Fruit fly (Drosophila melanogaster) whole organism, embryonic: ENCODE data around the gene hiro.
A peak's percentile ranks its signal among the peaks of the same experiment; 100 is the strongest.

ENCODE experiments used
- Bdp1 ChIP-seq: fragments of 200-800 bp; sonication (Bioruptor generic); optimal IDR thresholded peaks from 3 replicates; lab custom pipeline; 2016; ENCODE audit warnings: missing biosample characterization, missing genetic modification characterization
- CG10267 ChIP-seq: fragments of 200-800 bp; sonication (Bioruptor generic); optimal IDR thresholded peaks from 2 replicates; lab custom pipeline; 2018; ENCODE audit warnings: missing biosample characterization, mild to moderate bottlenecking, missing genetic modification characterization, moderate library complexity
- CG10565 ChIP-seq: fragments of 200-800 bp; sonication (Bioruptor generic); optimal IDR thresholded peaks from 3 replicates; lab custom pipeline; 2016; ENCODE audit warnings: missing biosample characterization, mild to moderate bottlenecking, missing genetic modification characterization
- CG11504 ChIP-seq: fragments of 200-800 bp; sonication (Bioruptor generic); optimal IDR thresholded peaks from 3 replicates; lab custom pipeline; 2019; ENCODE audit warnings: missing biosample characterization, mild to moderate bottlenecking, missing genetic modification characterization, moderate library complexity
- CG13287 ChIP-seq: fragments of 200-800 bp; sonication (Bioruptor generic); IDR thresholded peaks from 2 replicates; pipeline ENCODE4 v1.3.6; 2022; ENCODE audit warnings: missing biosample characterization, missing genetic modification characterization; ENCODE audit not compliant: partially characterized antibody
- CG14965 ChIP-seq: fragments of 200-800 bp; sonication (Bioruptor generic); optimal IDR thresholded peaks from 2 replicates; lab custom pipeline; 2016; ENCODE audit warnings: missing biosample characterization, missing genetic modification characterization, borderline replicate concordance
- CG16863 ChIP-seq: fragments of 200-800 bp; sonication (Bioruptor generic); optimal IDR thresholded peaks from 3 replicates; lab custom pipeline; 2016; ENCODE audit warnings: missing biosample characterization, missing genetic modification characterization
- CG17186 ChIP-seq: fragments of 200-800 bp; sonication (Bioruptor generic); optimal IDR thresholded peaks from 3 replicates; lab custom pipeline; 2017; ENCODE audit warnings: missing biosample characterization, missing genetic modification reagents, missing genetic modification characterization
- CG17568 ChIP-seq: fragments of 200-800 bp; sonication (Bioruptor generic); optimal IDR thresholded peaks from 2 replicates; lab custom pipeline; 2018; ENCODE audit warnings: missing biosample characterization, mild to moderate bottlenecking, missing genetic modification characterization, moderate library complexity
- CG17829 ChIP-seq: fragments of 200-800 bp; optimal IDR thresholded peaks from 2 replicates; lab custom pipeline; 2019; ENCODE audit warnings: missing biosample characterization, mild to moderate bottlenecking, missing genetic modification characterization, moderate library complexity
- CG31365 ChIP-seq: fragments of 200-800 bp; sonication (Bioruptor generic); optimal IDR thresholded peaks from 2 replicates; lab custom pipeline; 2018; ENCODE audit warnings: missing biosample characterization, mild to moderate bottlenecking, missing genetic modification characterization
- CG31441 ChIP-seq: fragments of 200-800 bp; sonication (Bioruptor generic); IDR thresholded peaks from 2 replicates; pipeline ENCODE4 v1.3.6; 2022; ENCODE audit warnings: missing biosample characterization, missing genetic modification characterization
- CG3407 ChIP-seq: fragments of 200-800 bp; sonication (Bioruptor generic); optimal IDR thresholded peaks from 2 replicates; lab custom pipeline; 2018; ENCODE audit warnings: missing biosample characterization, mild to moderate bottlenecking, missing genetic modification characterization
- CG6854 ChIP-seq: fragments of 200-800 bp; sonication (Bioruptor generic); optimal IDR thresholded peaks from 3 replicates; lab custom pipeline; 2017; ENCODE audit warnings: missing biosample characterization, mild to moderate bottlenecking, missing genetic modification characterization
- CoRest ChIP-seq: fragments of 200-800 bp; sonication (Bioruptor generic); optimal IDR thresholded peaks from 3 replicates; lab custom pipeline; 2018; ENCODE audit warnings: missing biosample characterization, mild to moderate bottlenecking, missing genetic modification characterization, moderate library complexity
- H15 ChIP-seq: fragments of 200-800 bp; sonication (Bioruptor generic); IDR thresholded peaks from 3 replicates; pipeline ENCODE4 v1.3.6; 2022; ENCODE audit warnings: missing biosample characterization, missing genetic modification characterization
- Hmx ChIP-seq: fragments of 200-800 bp; sonication (Bioruptor generic); optimal IDR thresholded peaks from 2 replicates; lab custom pipeline; 2016; ENCODE audit warnings: missing biosample characterization, missing genetic modification characterization
- Lhr ChIP-seq: fragments of 200-800 bp; sonication (Bioruptor generic); optimal IDR thresholded peaks from 3 replicates; lab custom pipeline; 2017; ENCODE audit warnings: mild to moderate bottlenecking, missing biosample characterization, missing genetic modification reagents, missing genetic modification characterization
- Ravus ChIP-seq: fragments of 200-800 bp; sonication (Bioruptor generic); IDR thresholded peaks from 2 replicates; pipeline ENCODE4 v1.3.6; 2022; ENCODE audit warnings: missing biosample characterization, missing genetic modification characterization
- TFAM ChIP-seq: fragments of 200-800 bp; sonication (Bioruptor generic); optimal IDR thresholded peaks from 2 replicates; lab custom pipeline; 2017; ENCODE audit warnings: missing biosample characterization, missing genetic modification characterization, inconsistent platforms
- cas ChIP-seq: fragments of 200-800 bp; sonication (Bioruptor generic); IDR thresholded peaks from 2 replicates; pipeline ENCODE4 v1.3.6; 2022; ENCODE audit warnings: missing biosample characterization, missing genetic modification characterization
- cato ChIP-seq: fragments of 200-800 bp; sonication (Bioruptor generic); optimal IDR thresholded peaks from 2 replicates; lab custom pipeline; 2016; ENCODE audit warnings: missing biosample characterization, missing genetic modification characterization, borderline replicate concordance
- cg ChIP-seq: fragments of 200-800 bp; sonication (Bioruptor generic); optimal IDR thresholded peaks from 3 replicates; lab custom pipeline; 2019; ENCODE audit warnings: missing biosample characterization, mild to moderate bottlenecking, missing genetic modification characterization, moderate library complexity
- chif ChIP-seq, 2 experiments: fragments of 200-800 bp; sonication (Bioruptor generic); optimal IDR thresholded peaks; 3 replicates each; lab custom pipeline; 2016; ENCODE audit warnings: missing biosample characterization in 2 of 2, missing genetic modification characterization in 2 of 2
- ci ChIP-seq: fragments of 200-800 bp; sonication (Bioruptor generic); IDR thresholded peaks from 3 replicates; pipeline ENCODE4 v1.3.6; 2022; ENCODE audit warnings: missing biosample characterization, missing genetic modification characterization
- croc ChIP-seq: fragments of 200-800 bp; sonication (Bioruptor generic); conservative IDR thresholded peaks from 3 replicates; pipeline ENCODE4 v1.3.6; 2022; ENCODE audit warnings: missing biosample characterization, missing genetic modification characterization
- cwo ChIP-seq: fragments of 200-800 bp; sonication (Bioruptor generic); optimal IDR thresholded peaks from 3 replicates; lab custom pipeline; 2017; ENCODE audit warnings: missing biosample characterization, missing genetic modification characterization, mild to moderate bottlenecking, moderate library complexity, missing genetic modification reagents
- dm ChIP-seq: fragments of 200-800 bp; sonication (Bioruptor generic); optimal IDR thresholded peaks from 3 replicates; lab custom pipeline; 2016; ENCODE audit warnings: missing biosample characterization, missing genetic modification characterization
- dysf ChIP-seq: fragments of 200-800 bp; sonication (Bioruptor generic); IDR thresholded peaks from 3 replicates; pipeline ENCODE4 v1.3.6; 2022; ENCODE audit warnings: missing biosample characterization, missing genetic modification characterization
- ftz-f1 ChIP-seq: fragments of 200-800 bp; sonication (Bioruptor generic); optimal IDR thresholded peaks from 2 replicates; lab custom pipeline; 2016; ENCODE audit warnings: missing biosample characterization, missing genetic modification characterization
- gce ChIP-seq: fragments of 200-800 bp; sonication (Bioruptor generic); IDR thresholded peaks from 3 replicates; pipeline ENCODE4 v1.3.6; 2022; ENCODE audit warnings: missing biosample characterization, missing genetic modification characterization
- gem ChIP-seq: fragments of 200-800 bp; sonication (Bioruptor generic); optimal IDR thresholded peaks from 2 replicates; lab custom pipeline; 2019; ENCODE audit warnings: missing biosample characterization, mild to moderate bottlenecking, missing genetic modification characterization, moderate library complexity
- grau ChIP-seq: fragments of 200-800 bp; optimal IDR thresholded peaks from 3 replicates; lab custom pipeline; 2019; ENCODE audit warnings: missing biosample characterization, mild to moderate bottlenecking, missing genetic modification characterization, moderate library complexity
- gt ChIP-seq: fragments of 200-800 bp; sonication (Bioruptor generic); IDR thresholded peaks from 2 replicates; pipeline ENCODE4 v1.3.6; 2022; ENCODE audit warnings: missing biosample characterization, missing genetic modification characterization
- h ChIP-seq: fragments of >200 bp; optimal IDR thresholded peaks from 2 replicates; lab custom pipeline; 2017
- hbn ChIP-seq: fragments of 200-800 bp; sonication (Bioruptor generic); IDR thresholded peaks from 2 replicates; pipeline ENCODE4 v1.3.6; 2022; ENCODE audit warnings: missing biosample characterization, missing genetic modification characterization; ENCODE audit not compliant: partially characterized antibody
- kni ChIP-seq: fragments of 200-800 bp; sonication (Bioruptor generic); optimal IDR thresholded peaks from 3 replicates; lab custom pipeline; 2017; ENCODE audit warnings: mild to moderate bottlenecking, missing biosample characterization, missing genetic modification reagents, missing genetic modification characterization
- lola ChIP-seq, 3 experiments: fragments of >200 bp in 2 of 3; fragments of 200-800 bp in 1 of 3; sonication (Bioruptor generic) in 1 of 3; optimal IDR thresholded peaks; 2 replicates each; lab custom pipeline; 2017 to 2019; ENCODE audit warnings: missing biosample characterization in 3 of 3, missing genetic modification characterization in 3 of 3, mild to moderate bottlenecking in 1 of 3, moderate library complexity in 1 of 3
- org-1 ChIP-seq: fragments of 200-800 bp; sonication (Bioruptor generic); optimal IDR thresholded peaks from 2 replicates; lab custom pipeline; 2017; ENCODE audit warnings: missing biosample characterization, missing genetic modification characterization
- pfk ChIP-seq: fragments of 200-800 bp; sonication (Bioruptor generic); optimal IDR thresholded peaks from 2 replicates; lab custom pipeline; 2018; ENCODE audit warnings: missing biosample characterization, mild to moderate bottlenecking, missing genetic modification characterization, moderate library complexity
- pnt ChIP-seq: fragments of 200-800 bp; sonication (Bioruptor generic); optimal IDR thresholded peaks from 3 replicates; lab custom pipeline; 2016; ENCODE audit warnings: missing biosample characterization, missing genetic modification characterization
- repo ChIP-seq: fragments of 200-800 bp; sonication (Bioruptor generic); optimal IDR thresholded peaks from 2 replicates; lab custom pipeline; 2016; ENCODE audit warnings: missing biosample characterization, missing genetic modification characterization
- sd ChIP-seq: fragments of 200-800 bp; sonication (Bioruptor generic); optimal IDR thresholded peaks from 3 replicates; lab custom pipeline; 2018; ENCODE audit warnings: missing biosample characterization, mild to moderate bottlenecking, missing genetic modification characterization, moderate library complexity
- slbo ChIP-seq: fragments of 200-800 bp; sonication (Bioruptor generic); IDR thresholded peaks from 2 replicates; pipeline ENCODE4 v1.3.6; 2022; ENCODE audit warnings: missing biosample characterization, missing genetic modification characterization
- slou ChIP-seq: fragments of 200-800 bp; sonication (Bioruptor generic); optimal IDR thresholded peaks from 3 replicates; lab custom pipeline; 2016; ENCODE audit warnings: missing biosample characterization, missing genetic modification characterization
- sqz ChIP-seq: fragments of 200-800 bp; sonication (Bioruptor generic); optimal IDR thresholded peaks from 3 replicates; lab custom pipeline; 2018; ENCODE audit warnings: missing biosample characterization, mild to moderate bottlenecking, missing genetic modification characterization
- sr ChIP-seq: fragments of 200-800 bp; sonication (Bioruptor generic); IDR thresholded peaks from 3 replicates; pipeline ENCODE4 v1.3.6; 2022; ENCODE audit warnings: missing biosample characterization, missing genetic modification characterization
- sug ChIP-seq: fragments of 200-800 bp; optimal IDR thresholded peaks from 2 replicates; lab custom pipeline; 2019; ENCODE audit warnings: missing biosample characterization, mild to moderate bottlenecking, missing genetic modification characterization, moderate library complexity
- unc-4 ChIP-seq: fragments of 200-800 bp; sonication (Bioruptor generic); IDR thresholded peaks from 2 replicates; pipeline ENCODE4 v1.3.6; 2022; ENCODE audit warnings: missing biosample characterization, missing genetic modification characterization; ENCODE audit not compliant: partially characterized antibody

The hiro gene

DNA sequence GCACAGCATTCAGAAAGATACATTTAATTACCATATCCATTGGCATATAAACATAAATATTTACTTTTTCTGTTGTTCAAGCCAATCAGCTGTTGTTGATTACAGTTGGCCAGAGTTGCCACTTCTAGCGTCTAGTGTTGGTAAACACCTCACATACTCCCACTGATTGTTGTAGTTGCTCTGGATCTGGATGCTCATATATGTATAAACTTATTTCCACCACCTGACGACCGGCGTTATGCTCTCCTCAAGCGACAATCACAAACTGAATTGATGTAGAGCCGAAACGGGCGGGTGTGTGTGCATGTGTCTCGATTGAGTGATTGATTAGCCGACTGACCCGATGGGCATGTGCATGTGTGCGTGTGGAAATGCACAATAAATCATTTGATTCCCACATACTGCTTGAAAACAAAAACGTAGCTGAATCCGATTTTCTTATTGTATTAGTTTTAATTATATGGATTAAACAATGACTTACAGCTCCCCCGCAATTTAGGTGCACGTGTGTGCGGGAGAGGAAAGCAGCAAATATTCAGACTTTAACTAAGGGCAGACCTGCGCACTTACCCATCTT lies 5.9 kb downstream of the hiro start (continued):
- TF ChIP-seq CG17568 (GFP tag; lab: Kevin White, UChicago): no peak
- peak; percentile 9 for TF ChIP-seq CoRest (tag; lab: Kevin White, UChicago)
- peak; percentile 43 for TF ChIP-seq CG17829
- TF ChIP-seq CG3407 (GFP tag; lab: Kevin White, UChicago): peak; percentile 49
- peak; percentile 97 for TF ChIP-seq CG10267 (tag; lab: Kevin White, UChicago)
- TF ChIP-seq CG14965 (GFP tag; lab: Kevin White, UChicago): no peak
- TF ChIP-seq ftz-f1 (GFP tag; lab: Kevin White, UChicago): peak; percentile 8
- TF ChIP-seq dysf (GFP tag; lab: Robert Waterston, UW): peak; percentile 19; the same call in 1 of the 3 replicates
- no peak for TF ChIP-seq cwo
- no peak for TF ChIP-seq croc (GFP tag; lab: Robert Waterston, UW)
- peak; percentile 32 for TF ChIP-seq org-1 (GFP tag; lab: Kevin White, UChicago)
- no peak for TF ChIP-seq CG16863 (GFP tag; lab: Kevin White, UChicago)
- peak; percentile 21 for TF ChIP-seq sd (tag; lab: Kevin White, UChicago)
- TF ChIP-seq TFAM: no peak
- no peak for TF ChIP-seq gce (GFP tag; lab: Robert Waterston, UW)
- TF ChIP-seq CG11504 (tag; lab: Kevin White, UChicago): peak; percentile 48
- TF ChIP-seq CG6854 (GFP tag; lab: Kevin White, UChicago): no peak
- no peak for TF ChIP-seq cas (GFP tag; lab: Robert Waterston, UW)
- TF ChIP-seq ci: peak; percentile 72
- TF ChIP-seq lola (GFP tag; optimal IDR thresholded peaks at IDR 0.05; lab: Kevin White, UChicago): no peak

DNA sequence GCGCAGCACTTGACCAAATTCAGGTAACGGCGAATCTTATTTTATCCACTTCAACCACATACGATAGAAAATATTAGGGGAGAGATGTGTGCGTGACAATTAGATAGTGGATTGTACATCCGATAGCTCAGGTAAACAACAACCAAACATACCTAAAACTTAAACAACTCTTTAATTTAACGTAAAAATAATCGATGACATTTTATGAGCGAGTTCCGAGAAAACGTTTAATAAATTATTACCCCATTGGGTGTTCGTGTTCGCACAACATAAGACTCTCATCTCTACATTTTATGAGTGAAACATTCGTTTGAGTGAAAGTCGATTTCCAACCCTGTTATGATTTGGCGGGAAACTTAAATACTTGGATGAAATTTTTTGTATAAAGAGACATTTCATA lies 7.5 kb downstream of the hiro start, which contains the start of gene CG17129:
CG17129 (minus strand) TSS at position 69 of the 400 bp plus-strand sequence.
- no peak for TF ChIP-seq Ravus (GFP tag; lab: Robert Waterston, UW)
- TF ChIP-seq CG17186 (GFP tag; lab: Kevin White, UChicago): peak; percentile 66
- TF ChIP-seq Bdp1 (GFP tag; lab: Kevin White, UChicago): peak; percentile 54
- peak; percentile 99 for TF ChIP-seq CG13287 (GFP tag; lab: Robert Waterston, UW)
- no peak for TF ChIP-seq CG10565 (GFP tag; lab: Kevin White, UChicago)
- TF ChIP-seq dm: peak; percentile 56
- peak; percentile 56 for TF ChIP-seq Hmx
- TF ChIP-seq hbn (GFP tag; lab: Robert Waterston, UW): peak; percentile 99
- peak; percentile 75 for TF ChIP-seq H15 (GFP tag; lab: Robert Waterston, UW)
- TF ChIP-seq pfk (GFP tag; lab: Kevin White, UChicago): no peak
- no peak for TF ChIP-seq sqz
- TF ChIP-seq CG31365 (tag; lab: Kevin White, UChicago): peak; percentile 16
- no peak for TF ChIP-seq h
- peak; percentile 84 for TF ChIP-seq slbo (GFP tag; lab: Robert Waterston, UW)
- peak; percentile 95 for TF ChIP-seq unc-4
- peak; percentile 74 for TF ChIP-seq grau
- peak; percentile 83 for TF ChIP-seq gem (tag; lab: Kevin White, UChicago)
- no peak for TF ChIP-seq cg
- peak; percentile 28 for TF ChIP-seq cato (GFP tag; lab: Kevin White, UChicago)
- peak; percentile 64 to 81 for TF ChIP-seq chif (GFP tag; optimal IDR thresholded peaks at IDR 0.05; lab: Kevin White, UChicago)
- peak; percentile 62 for TF ChIP-seq kni (GFP tag; lab: Kevin White, UChicago)
- no peak for TF ChIP-seq slou (GFP tag; lab: Kevin White, UChicago)
- TF ChIP-seq sug (tag; lab: Kevin White, UChicago): no peak
- TF ChIP-seq pnt (GFP tag; lab: Kevin White, UChicago): peak; percentile 76
- TF ChIP-seq CG6854 (GFP tag; lab: Kevin White, UChicago): no peak
- peak; percentile 31 for TF ChIP-seq repo
- TF ChIP-seq gt (GFP tag; lab: Robert Waterston, UW): no peak
- peak; percentile 68; the same call in 1 of the 2 replicates for TF ChIP-seq CG31441 (GFP tag; lab: Robert Waterston, UW)
- no peak for TF ChIP-seq sr (GFP tag; lab: Robert Waterston, UW)
- peak; percentile 17 for TF ChIP-seq Lhr (GFP tag; lab: Kevin White, UChicago)
